Worm (Caenorhabditis elegans): Measurements from ENCODE around the gene unc-22.

The unc-22 gene

ce11 chrIV:11961485-11962255 lies 49.1 kb downstream of the unc-22 start, which contains the start of gene ZK829.7 (continued):
- TF ChIP-seq snpc-4 (tag; optimal IDR thresholded peaks at IDR 0.05) (peak; percentile 34), elt-1 (tag; optimal IDR thresholded peaks at IDR 0.05) (no peak), unc-55 (GFP tag; optimal IDR thresholded peaks at IDR 0.05) (peak; percentile 39), nhr-23 (tag; optimal IDR thresholded peaks at IDR 0.05) (no peak), Y55F3AM.14 (GFP tag; optimal IDR thresholded peaks at IDR 0.05) (no peak), sem-4 (tag; optimal IDR thresholded peaks at IDR 0.05) (peak; percentile 60), ztf-4 (tag; optimal IDR thresholded peaks at IDR 0.05) (no peak), fos-1 (tag; optimal IDR thresholded peaks at IDR 0.05) (peak; percentile 15), sma-9 (GFP tag; optimal IDR thresholded peaks at IDR 0.05) (peak; percentile 93), sma-9 (tag; optimal IDR thresholded peaks at IDR 0.05) (no peak), unc-62 (GFP tag; optimal IDR thresholded peaks at IDR 0.05) (no peak), ceh-16 (tag; optimal IDR thresholded peaks at IDR 0.05) (no peak)

DNA sequence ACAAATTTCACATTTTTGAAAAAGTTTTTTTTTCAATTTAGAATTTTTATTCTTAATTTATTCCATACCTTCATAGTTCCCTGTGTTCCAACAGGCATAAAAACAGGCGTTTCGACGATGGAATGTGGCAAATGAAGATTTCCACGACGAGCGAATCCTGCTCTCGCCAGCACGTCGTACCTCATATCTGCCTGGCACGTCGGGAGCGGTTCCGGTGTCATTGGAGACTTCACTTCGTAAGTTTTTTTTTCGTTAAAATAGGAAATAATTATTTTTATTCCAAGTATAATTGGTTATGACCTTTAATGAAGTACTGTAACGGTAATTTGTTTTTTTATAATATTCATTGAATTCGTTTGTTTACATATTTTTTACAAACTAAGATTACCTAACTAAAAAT lies 51.2 kb downstream of the unc-22 start, which contains the start of gene tgt-1:
tgt-1 (minus strand) TSS at position 232 of the 400 bp plus-strand sequence.
- TF ChIP-seq nhr-25 (tag; optimal IDR thresholded peaks at IDR 0.05): peak; percentile 9
- no peak for TF ChIP-seq ztf-11 (tag; optimal IDR thresholded peaks at IDR 0.05)
- TF ChIP-seq ceh-82 (tag; optimal IDR thresholded peaks at IDR 0.05): no peak

ce11 chrIV:11957074-11957473 lies 53.7 kb downstream of the unc-22 start:
- TF ChIP-seq nhr-129 (tag; optimal IDR thresholded peaks at IDR 0.05) (peak; percentile 69), F13H6.1 (tag; optimal IDR thresholded peaks at IDR 0.05) (peak; percentile 45), alr-1 (tag; optimal IDR thresholded peaks at IDR 0.05) (no peak), aly-2 (tag; optimal IDR thresholded peaks at IDR 0.05) (no peak), nhr-6 (tag; optimal IDR thresholded peaks at IDR 0.05) (peak; percentile 17), mdl-1 (tag; optimal IDR thresholded peaks at IDR 0.05) (peak in 1 of 2 experiments; percentile 57), C34F6.9 (tag; optimal IDR thresholded peaks at IDR 0.05) (peak; percentile 24), crh-2 (tag; optimal IDR thresholded peaks at IDR 0.05) (peak; percentile 30), sma-9 (GFP tag; optimal IDR thresholded peaks at IDR 0.05) (peak; percentile 45), sma-9 (tag; optimal IDR thresholded peaks at IDR 0.05) (no peak)

DNA sequence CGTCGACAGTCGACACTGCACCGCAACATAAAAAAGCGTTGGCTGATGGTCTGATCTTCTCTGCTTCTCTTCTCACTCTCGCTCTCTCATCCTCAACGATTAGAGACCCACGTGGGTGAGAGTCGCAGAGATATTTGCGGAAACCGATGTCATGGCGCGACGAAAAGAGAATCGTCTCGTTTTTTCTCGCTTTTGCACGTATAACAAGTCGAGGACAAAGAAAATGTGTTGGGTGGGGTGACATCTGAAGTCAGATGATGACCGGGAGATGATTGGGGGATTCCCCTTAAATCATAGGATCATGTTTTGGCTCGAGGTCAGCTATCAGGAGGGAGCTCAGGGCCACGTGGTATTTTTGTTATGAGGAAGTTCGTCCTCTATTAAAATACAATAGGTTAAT lies 54.4 kb downstream of the unc-22 start:
- TF ChIP-seq snpc-4 (tag; optimal IDR thresholded peaks at IDR 0.05) (peak; percentile 24), mab-5 (tag; optimal IDR thresholded peaks at IDR 0.05) (peak; percentile 74), C34F6.9 (tag; optimal IDR thresholded peaks at IDR 0.05) (peak; percentile 86), egl-27 (tag; optimal IDR thresholded peaks at IDR 0.05) (peak; percentile 78), sma-3 (GFP tag; optimal IDR thresholded peaks at IDR 0.05) (peak; percentile 95), ama-1 (optimal IDR thresholded peaks at IDR 0.05) (peak; percentile 37), dmd-4 (tag; optimal IDR thresholded peaks at IDR 0.05) (no peak), nhr-21 (tag; optimal IDR thresholded peaks at IDR 0.05) (peak; percentile 97), sma-9 (GFP tag; optimal IDR thresholded peaks at IDR 0.05) (peak; percentile 100), sma-9 (tag; optimal IDR thresholded peaks at IDR 0.05) (peak; percentile 17), gmeb-1 (tag; optimal IDR thresholded peaks at IDR 0.05) (peak; percentile 83), fos-1 (tag; optimal IDR thresholded peaks at IDR 0.05) (peak; percentile 86), nhr-77 (tag; optimal IDR thresholded peaks at IDR 0.05) (peak; percentile 59), nhr-23 (tag; optimal IDR thresholded peaks at IDR 0.05) (no peak), Y55F3AM.14 (GFP tag; optimal IDR thresholded peaks at IDR 0.05) (peak; percentile 67), sem-4 (tag; optimal IDR thresholded peaks at IDR 0.05) (peak; percentile 92), nhr-129 (tag; optimal IDR thresholded peaks at IDR 0.05) (peak; percentile 97), lin-13 (GFP tag; optimal IDR thresholded peaks at IDR 0.05) (peak; percentile 74), nhr-25 (tag; optimal IDR thresholded peaks at IDR 0.05) (peak; percentile 98), lsy-2 (tag; optimal IDR thresholded peaks at IDR 0.05) (peak in 1 of 2 experiments; percentile 82), lin-39 (tag; optimal IDR thresholded peaks at IDR 0.05) (no peak), ztf-4 (tag; optimal IDR thresholded peaks at IDR 0.05) (peak; percentile 93), F13H6.1 (tag; optimal IDR thresholded peaks at IDR 0.05) (peak; percentile 96), mdl-1 (tag; optimal IDR thresholded peaks at IDR 0.05) (peak; percentile 99 to 100), unc-62 (GFP tag; optimal IDR thresholded peaks at IDR 0.05) (no peak), mbf-1 (tag; optimal IDR thresholded peaks at IDR 0.05) (no peak), nhr-6 (tag; optimal IDR thresholded peaks at IDR 0.05) (peak; percentile 85), aly-2 (tag; optimal IDR thresholded peaks at IDR 0.05) (no peak), nhr-10 (tag; optimal IDR thresholded peaks at IDR 0.05) (no peak), blmp-1 (tag; optimal IDR thresholded peaks at IDR 0.05; ENCODE audit: insufficient read depth) (peak; percentile 81), crh-2 (tag; optimal IDR thresholded peaks at IDR 0.05) (peak; percentile 94), alr-1 (tag; optimal IDR thresholded peaks at IDR 0.05) (no peak)
